Worm (Caenorhabditis elegans) whole organism, early embryonic: Measurements from ENCODE around the gene B0454.8.
"Not testable (repeated sequence)": the region's sequence is repeated elsewhere in the genome, so short reads cannot be mapped to it uniquely, and the experiment has no call there.

Experiments
- B0310.2 ChIP-seq: sonication (generic microtip); optimal IDR thresholded peaks from 2 replicates; lab custom pipeline; 2016; ENCODE audit warnings: mild to moderate bottlenecking, missing genetic modification characterization, missing compliant biosample characterization
- F13C5.2 ChIP-seq: sonication (generic microtip); optimal IDR thresholded peaks from 2 replicates; lab custom pipeline; 2017; ENCODE audit warnings: mild to moderate bottlenecking, missing genetic modification characterization, inconsistent platforms, missing compliant biosample characterization
- aly-1 ChIP-seq: sonication (generic microtip); optimal IDR thresholded peaks from 2 replicates; lab custom pipeline; 2016; ENCODE audit warnings: missing genetic modification characterization, missing compliant biosample characterization
- ama-1 ChIP-seq: fragments of 150-350 bp; optimal IDR thresholded peaks from 2 replicates; lab custom pipeline; 2014
- ceh-13 ChIP-seq: fragments of 200-800 bp; sonication (Bioruptor generic); optimal IDR thresholded peaks from 2 replicates; lab custom pipeline; 2018; ENCODE audit warnings: mild to moderate bottlenecking, missing genetic modification characterization, missing compliant biosample characterization
- ceh-36 ChIP-seq: sonication (generic microtip); optimal IDR thresholded peaks from 2 replicates; lab custom pipeline; 2016; ENCODE audit warnings: missing genetic modification characterization, inconsistent platforms, missing compliant biosample characterization
- ets-7 ChIP-seq: sonication (generic microtip); optimal IDR thresholded peaks from 2 replicates; lab custom pipeline; 2016; ENCODE audit warnings: missing genotype, missing genetic modification characterization, missing compliant biosample characterization
- flt-1 ChIP-seq: fragments of 200-800 bp; sonication (Bioruptor generic); IDR thresholded peaks from 2 replicates; pipeline ENCODE4 v1.3.6; 2022; ENCODE audit warnings: missing genetic modification characterization, missing compliant biosample characterization
- hmbx-1 ChIP-seq: sonication (generic microtip); optimal IDR thresholded peaks from 2 replicates; lab custom pipeline; 2016; ENCODE audit warnings: mild to moderate bottlenecking, missing genetic modification characterization, missing compliant biosample characterization
- hmg-4 ChIP-seq: fragments of 200-800 bp; sonication (Bioruptor generic); optimal IDR thresholded peaks from 2 replicates; lab custom pipeline; 2018; ENCODE audit warnings: mild to moderate bottlenecking, missing genetic modification characterization, missing compliant biosample characterization
- hnd-1 ChIP-seq: sonication (generic microtip); optimal IDR thresholded peaks from 2 replicates; lab custom pipeline; 2016; ENCODE audit warnings: missing genetic modification characterization, missing compliant biosample characterization
- pes-1 ChIP-seq: fragments of 200-800 bp; sonication (Bioruptor generic); IDR thresholded peaks from 2 replicates; pipeline ENCODE4 v1.3.6; 2022; ENCODE audit warnings: missing genetic modification reagents, missing genetic modification characterization, missing compliant biosample characterization
- scrt-1 ChIP-seq: fragments of 200-800 bp; sonication (Bioruptor generic); IDR thresholded peaks from 2 replicates; pipeline ENCODE4 v1.3.6; 2022; ENCODE audit warnings: missing genetic modification characterization, missing compliant biosample characterization
- sea-1 ChIP-seq: fragments of 200-800 bp; sonication (Bioruptor generic); conservative IDR thresholded peaks from 2 replicates; pipeline ENCODE4 v1.3.6; 2022; ENCODE audit warnings: missing genetic modification characterization, missing compliant biosample characterization
- tbx-11 ChIP-seq: fragments of 200-800 bp; sonication (Bioruptor generic); IDR thresholded peaks from 2 replicates; pipeline ENCODE4 v1.3.6; 2022; ENCODE audit warnings: missing genetic modification characterization, missing compliant biosample characterization
- tbx-37 ChIP-seq: fragments of 200-800 bp; sonication (Bioruptor generic); conservative IDR thresholded peaks from 2 replicates; pipeline ENCODE4 v1.3.6; 2022; ENCODE audit warnings: missing genetic modification reagents, missing genetic modification characterization, missing compliant biosample characterization
- tra-4 ChIP-seq: sonication (generic microtip); optimal IDR thresholded peaks from 2 replicates; lab custom pipeline; 2017; ENCODE audit warnings: missing genetic modification characterization, missing compliant biosample characterization

Gene B0454.8

ce11 chrII:3045875-3046274 is 2.6 kb upstream of the B0454.8 start, which contains the start of gene sri-30:
Gene sri-30 (plus strand): TSS chrII:3046175.
- TF ChIP-seq hnd-1 (tag; lab: Kevin White, UChicago) (no peak), tbx-11 (no peak), tbx-37 (GFP tag; lab: Robert Waterston, UW) (no peak), sea-1 (GFP tag; lab: Robert Waterston, UW) (no peak), flt-1 (GFP tag; lab: Robert Waterston, UW) (no peak), hmbx-1 (no peak), scrt-1 (GFP tag; lab: Robert Waterston, UW) (no peak), ama-1 (lab: Kevin White, UChicago) (no peak), F13C5.2 (tag; lab: Kevin White, UChicago) (no peak), ets-7 (no peak), aly-1 (tag; lab: Kevin White, UChicago) (no peak), ceh-13 (GFP tag; lab: Kevin White, UChicago) (no peak), tra-4 (tag; lab: Kevin White, UChicago) (no peak)

DNA sequence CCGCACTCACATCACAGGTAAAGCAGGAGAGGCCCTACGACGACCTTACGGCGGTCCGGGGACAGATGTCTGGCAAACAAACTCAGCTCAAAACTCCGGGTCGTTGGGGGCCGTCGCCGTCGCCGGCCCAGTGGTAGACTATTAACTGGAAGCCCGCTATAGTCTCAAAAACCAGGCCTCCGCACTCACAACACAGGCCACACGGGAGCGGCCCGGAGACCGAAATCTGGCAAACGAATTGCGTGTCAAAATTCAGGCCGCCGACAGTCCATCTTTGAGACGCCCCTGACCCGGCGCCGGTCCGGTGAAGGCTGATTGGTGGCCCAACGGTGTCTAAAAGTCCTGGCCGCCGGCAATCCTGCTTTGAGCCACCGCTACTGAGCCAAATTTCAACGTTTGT is 2.2 kb upstream of the B0454.8 start:
- TF ChIP-seq sea-1 (GFP tag; lab: Robert Waterston, UW) (no peak), hmbx-1 (no peak), tbx-37 (GFP tag; lab: Robert Waterston, UW) (no peak), ceh-13 (GFP tag; lab: Kevin White, UChicago) (no peak), tbx-11 (no peak), ceh-36 (no peak), ets-7 (no peak), B0310.2 (tag; lab: Kevin White, UChicago) (no peak), F13C5.2 (tag; lab: Kevin White, UChicago) (no peak), tra-4 (tag; lab: Kevin White, UChicago) (no peak), hnd-1 (tag; lab: Kevin White, UChicago) (no peak)

DNA sequence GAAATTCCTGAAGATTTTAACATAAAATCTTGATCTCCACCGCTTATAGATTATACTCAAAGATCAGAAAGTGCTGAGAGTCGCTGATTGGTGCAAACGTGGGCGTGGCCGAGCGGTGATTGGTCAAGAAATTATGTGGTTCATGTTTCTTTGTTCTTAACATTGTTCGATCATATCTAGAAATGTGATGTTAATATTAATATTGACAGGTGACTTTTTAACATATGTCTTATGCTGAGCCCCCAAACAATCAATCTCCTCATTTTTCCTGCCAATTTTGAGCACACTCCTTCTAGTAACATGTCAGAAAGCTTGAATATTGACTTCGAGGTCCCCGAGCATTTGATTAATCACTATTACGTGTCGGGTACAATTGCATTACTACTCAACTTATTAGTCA is 765 bp upstream of the B0454.8 start, which contains the start of gene sri-29:
Gene sri-29, plus strand, starts transcription at position 301 of the 400 bp plus-strand sequence.
- no peak for TF ChIP-seq F13C5.2 (tag; lab: Kevin White, UChicago)
- no peak for TF ChIP-seq ceh-36
- TF ChIP-seq ceh-13 (GFP tag; lab: Kevin White, UChicago), result no peak
- no peak for TF ChIP-seq B0310.2 (tag; lab: Kevin White, UChicago)
- no peak for TF ChIP-seq sea-1 (GFP tag; lab: Robert Waterston, UW)
- TF ChIP-seq tra-4 (tag; lab: Kevin White, UChicago), result no peak

- TF ChIP-seq B0310.2 (tag; lab: Kevin White, UChicago) (no peak), hmg-4 (GFP tag; lab: Kevin White, UChicago) (no peak), hmbx-1 (no peak), flt-1 (GFP tag; lab: Robert Waterston, UW) (no peak), pes-1 (GFP tag; lab: Robert Waterston, UW) (no peak), tra-4 (tag; lab: Kevin White, UChicago) (no peak), ets-7 (no peak), hnd-1 (tag; lab: Kevin White, UChicago) (no peak), tbx-37 (GFP tag; lab: Robert Waterston, UW) (no peak), sea-1 (GFP tag; lab: Robert Waterston, UW) (no peak), ceh-13 (GFP tag; lab: Kevin White, UChicago) (no peak), ceh-36 (no peak), aly-1 (tag; lab: Kevin White, UChicago) (no peak), F13C5.2 (tag; lab: Kevin White, UChicago) (no peak), ama-1 (lab: Kevin White, UChicago) (no peak), scrt-1 (GFP tag; lab: Robert Waterston, UW) (no peak), tbx-11 (no peak)
These were observed 4.8 kb downstream of the B0454.8 start, which contains the start of the genes B0454.26 and B0454.5 for ce11 chrII:3038453-3038909. Gene B0454.26 (minus strand): TSS chrII:3038553. Gene B0454.5 (plus strand): TSS chrII:3038859.

ce11 chrII:3036344-3036743 is 6.9 kb downstream of the B0454.8 start:
- TF ChIP-seq sea-1 (GFP tag; lab: Robert Waterston, UW) (no peak), tbx-37 (GFP tag; lab: Robert Waterston, UW) (no peak), ama-1 (lab: Kevin White, UChicago) (no peak), pes-1 (GFP tag; lab: Robert Waterston, UW) (no peak), scrt-1 (GFP tag; lab: Robert Waterston, UW) (no peak), flt-1 (GFP tag; lab: Robert Waterston, UW) (no peak), hmbx-1 (no peak), hmg-4 (GFP tag; lab: Kevin White, UChicago) (no peak), F13C5.2 (tag; lab: Kevin White, UChicago) (no peak), tra-4 (tag; lab: Kevin White, UChicago) (no peak), aly-1 (tag; lab: Kevin White, UChicago) (no peak), ceh-36 (no peak)

DNA sequence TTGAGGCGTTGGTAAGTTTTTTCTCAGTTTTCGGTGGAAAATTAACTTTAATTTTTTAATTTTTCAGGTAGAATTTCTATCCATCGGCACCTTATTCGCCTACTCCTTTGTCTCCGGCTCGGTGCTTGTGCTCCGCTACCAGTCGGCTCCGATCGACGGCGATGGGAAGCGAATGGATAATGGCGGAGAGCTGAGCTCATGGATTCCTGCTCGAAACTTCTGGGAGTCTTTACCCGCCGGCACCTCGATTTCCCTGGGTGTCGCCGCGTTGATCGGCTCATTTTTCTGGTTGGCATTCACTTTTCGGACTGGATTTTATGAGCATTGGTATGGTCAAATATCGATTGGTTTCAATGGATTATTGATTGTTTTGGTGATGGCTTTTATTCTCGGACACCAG is 8.3 kb downstream of the B0454.8 start:
- no peak for TF ChIP-seq ama-1 (lab: Kevin White, UChicago)
- TF ChIP-seq flt-1 (GFP tag; lab: Robert Waterston, UW), result no peak
- TF ChIP-seq pes-1 (GFP tag; lab: Robert Waterston, UW), result no peak
- no peak for TF ChIP-seq B0310.2 (tag; lab: Kevin White, UChicago)
- TF ChIP-seq aly-1 (tag; lab: Kevin White, UChicago), result no peak
- TF ChIP-seq hmg-4 (GFP tag; lab: Kevin White, UChicago), result no peak
- no peak for TF ChIP-seq hnd-1 (tag; lab: Kevin White, UChicago)
- no peak for TF ChIP-seq ets-7
- TF ChIP-seq scrt-1 (GFP tag; lab: Robert Waterston, UW), result no peak
- no peak for TF ChIP-seq F13C5.2 (tag; lab: Kevin White, UChicago)
- no peak for TF ChIP-seq tra-4 (tag; lab: Kevin White, UChicago)
- no peak for TF ChIP-seq ceh-13 (GFP tag; lab: Kevin White, UChicago)
- no peak for TF ChIP-seq sea-1 (GFP tag; lab: Robert Waterston, UW)
- no peak for TF ChIP-seq tbx-11

DNA sequence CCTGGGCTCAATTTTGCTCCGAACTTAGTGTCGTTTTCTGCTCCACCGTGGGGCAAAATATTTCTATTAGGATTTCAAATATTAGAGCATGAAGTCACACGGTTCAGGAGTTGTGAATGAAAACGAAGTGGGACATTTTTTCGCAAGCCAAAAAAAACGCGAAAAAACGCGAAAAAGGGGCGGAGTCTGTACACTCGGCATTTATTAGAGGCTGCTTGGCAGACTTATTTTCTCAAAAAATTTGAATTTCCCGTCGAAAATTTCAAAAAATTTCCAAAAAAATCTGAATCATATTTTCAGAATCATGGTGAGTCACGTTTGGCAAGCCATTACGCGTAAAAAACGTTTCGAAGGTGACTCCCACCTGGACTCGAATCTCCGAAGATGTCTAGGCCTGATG is 10.8 kb downstream of the B0454.8 start, which contains the start of gene B0454.6:
Gene B0454.6, plus strand, starts transcription at position 301 of the 400 bp plus-strand sequence.
- not testable (repeated sequence) for TF ChIP-seq ceh-13 (GFP tag; lab: Kevin White, UChicago); ceh-36; hmg-4 (GFP tag; lab: Kevin White, UChicago)
